Worm (Caenorhabditis elegans) whole organism, L2 larva: ENCODE results near the gene F35A5.2.

ENCODE experiments used
- alr-1 ChIP-seq: fragments of 150-350 bp; optimal IDR thresholded peaks from 2 replicates; lab custom pipeline; 2014; ENCODE audit warnings: missing biosample characterization, missing genetic modification characterization
- elt-1 ChIP-seq: fragments of 150-350 bp; optimal IDR thresholded peaks from 2 replicates; lab custom pipeline; 2014; ENCODE audit warnings: missing biosample characterization, missing genetic modification characterization
- lsy-2 ChIP-seq, 2 experiments: fragments of 150-350 bp in 1 of 2; sonication (generic microtip) in 1 of 2; optimal IDR thresholded peaks; 2 replicates each; lab custom pipeline; 2014 to 2017; ENCODE audit warnings: missing biosample characterization in 2 of 2, missing genetic modification characterization in 2 of 2
- mdl-1 ChIP-seq, 2 experiments: fragments of 150-350 bp in 1 of 2; sonication (generic microtip) in 1 of 2; optimal IDR thresholded peaks; 2 replicates each; lab custom pipeline; 2017; ENCODE audit warnings: missing biosample characterization in 2 of 2, missing genetic modification characterization in 2 of 2
- nhr-11 ChIP-seq: fragments of 150-350 bp; optimal IDR thresholded peaks from 2 replicates; lab custom pipeline; 2014; ENCODE audit warnings: missing biosample characterization, missing genetic modification characterization
- nhr-129 ChIP-seq: fragments of 150-350 bp; optimal IDR thresholded peaks from 2 replicates; lab custom pipeline; 2014; ENCODE audit warnings: missing biosample characterization, missing genetic modification characterization
- nhr-237 ChIP-seq: fragments of 150-350 bp; optimal IDR thresholded peaks from 2 replicates; lab custom pipeline; 2014; ENCODE audit warnings: missing biosample characterization, missing genetic modification characterization

DNA sequence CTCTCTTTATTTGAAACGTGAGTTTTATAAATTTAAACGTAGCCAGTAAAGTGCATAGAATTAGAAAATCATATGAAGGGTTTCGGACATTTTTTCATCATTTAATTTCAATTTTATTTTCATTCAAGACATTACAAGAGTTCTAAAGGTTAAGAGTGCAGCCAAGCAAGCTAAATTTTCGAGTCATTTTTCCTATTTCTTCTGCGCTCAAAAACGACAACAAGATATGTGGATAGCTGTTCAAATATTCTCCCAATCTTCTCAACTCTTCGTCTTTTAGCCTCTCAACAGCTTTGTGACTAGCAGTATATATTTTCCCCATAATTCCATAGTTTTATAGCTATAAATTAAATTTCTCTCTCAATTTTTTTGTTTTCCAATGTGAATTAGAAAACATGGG, 21.3 kb upstream of the F35A5.2 start:
- TF ChIP-seq lsy-2 (tag; optimal IDR thresholded peaks at IDR 0.05; lab: Kevin White, UChicago): no peak
- no peak for TF ChIP-seq nhr-11 (tag; lab: Kevin White, UChicago)
- no peak for TF ChIP-seq nhr-129 (tag; lab: Kevin White, UChicago)
- TF ChIP-seq elt-1 (tag; lab: Kevin White, UChicago): no peak
- TF ChIP-seq alr-1: no peak
- no peak for TF ChIP-seq nhr-237 (tag; lab: Kevin White, UChicago)
- TF ChIP-seq mdl-1 (tag; optimal IDR thresholded peaks at IDR 0.05; lab: Kevin White, UChicago): no peak
